Fruit fly (Drosophila melanogaster): ENCODE results near the gene CG12299.

DNA sequence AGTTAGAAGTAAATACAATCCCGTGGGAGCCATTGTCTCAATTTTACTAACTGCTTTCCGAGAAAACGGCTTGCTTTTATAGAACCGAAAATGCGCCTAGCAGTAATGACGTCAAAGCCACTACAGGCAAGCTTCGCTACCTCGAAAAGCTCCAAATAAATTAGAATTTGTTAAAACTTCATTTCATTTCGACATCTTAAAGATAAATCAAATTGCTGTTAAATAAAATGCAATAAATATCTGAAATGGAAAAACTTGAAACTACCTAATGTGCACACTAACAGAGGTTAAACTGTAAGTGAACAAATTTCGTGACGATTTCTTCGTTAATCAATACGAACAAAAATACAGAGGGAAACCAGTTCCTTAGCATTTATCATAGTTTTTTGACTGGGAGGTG is 39.2 kb upstream of the CG12299 start, which contains the start of gene CG7300:
- TF ChIP-seq Pif1B (GFP tag; optimal IDR thresholded peaks at IDR 0.05) (no peak), CG8301 (tag; optimal IDR thresholded peaks at IDR 0.05) (no peak), CG14655 (GFP tag; optimal IDR thresholded peaks at IDR 0.05) (no peak), CG15710 (tag; optimal IDR thresholded peaks at IDR 0.05) (no peak), gl (tag; optimal IDR thresholded peaks at IDR 0.05) (no peak), CG4496 (GFP tag; IDR thresholded peaks at IDR 0.05) (no peak), rn (GFP tag; IDR thresholded peaks at IDR 0.05) (no peak), CG34367 (tag; optimal IDR thresholded peaks at IDR 0.05) (no peak), Pif1A (GFP tag; optimal IDR thresholded peaks at IDR 0.05) (no peak)

Measured in whole organism, pupa.